Fruit fly (Drosophila melanogaster) whole organism, adult: ENCODE data around the gene ATPsynGL.

Experiments
- CG12768 ChIP-seq: fragments of 200-800 bp; sonication (Bioruptor generic); optimal IDR thresholded peaks from 2 replicates; lab custom pipeline; 2017; ENCODE audit warnings: missing biosample characterization, missing genetic modification characterization, mild to moderate bottlenecking, moderate library complexity, missing genetic modification reagents
- CG33017 ChIP-seq: fragments of 200-800 bp; sonication (Bioruptor generic); optimal IDR thresholded peaks from 2 replicates; lab custom pipeline; 2018; ENCODE audit warnings: missing biosample characterization, mild to moderate bottlenecking, missing genetic modification characterization, moderate library complexity
- CG7101 ChIP-seq: fragments of 200-800 bp; sonication (Bioruptor generic); optimal IDR thresholded peaks from 2 replicates; lab custom pipeline; 2018; ENCODE audit warnings: missing biosample characterization, mild to moderate bottlenecking, missing genetic modification characterization, moderate library complexity
- Crg-1 ChIP-seq: fragments of 200-800 bp; sonication (Bioruptor generic); optimal IDR thresholded peaks from 2 replicates; lab custom pipeline; 2016; ENCODE audit warnings: missing biosample characterization, missing genetic modification characterization
- bab1 ChIP-seq: fragments of 200-800 bp; sonication (Bioruptor generic); optimal IDR thresholded peaks from 3 replicates; lab custom pipeline; 2019; ENCODE audit warnings: missing biosample characterization, mild to moderate bottlenecking, missing genetic modification characterization, moderate library complexity
- cnc ChIP-seq, 2 experiments: fragments of >200 bp; optimal IDR thresholded peaks; 2 replicates each; lab custom pipeline; 2017
- pad ChIP-seq: fragments of 200-800 bp; sonication (Bioruptor generic); optimal IDR thresholded peaks from 3 replicates; lab custom pipeline; 2017; ENCODE audit warnings: missing biosample characterization, missing genetic modification characterization, mild to moderate bottlenecking, moderate library complexity, missing genetic modification reagents
- tj ChIP-seq: fragments of 200-800 bp; sonication (Bioruptor generic); optimal IDR thresholded peaks from 3 replicates; lab custom pipeline; 2017; ENCODE audit warnings: missing biosample characterization, mild to moderate bottlenecking, missing genetic modification characterization, moderate library complexity

DNA sequence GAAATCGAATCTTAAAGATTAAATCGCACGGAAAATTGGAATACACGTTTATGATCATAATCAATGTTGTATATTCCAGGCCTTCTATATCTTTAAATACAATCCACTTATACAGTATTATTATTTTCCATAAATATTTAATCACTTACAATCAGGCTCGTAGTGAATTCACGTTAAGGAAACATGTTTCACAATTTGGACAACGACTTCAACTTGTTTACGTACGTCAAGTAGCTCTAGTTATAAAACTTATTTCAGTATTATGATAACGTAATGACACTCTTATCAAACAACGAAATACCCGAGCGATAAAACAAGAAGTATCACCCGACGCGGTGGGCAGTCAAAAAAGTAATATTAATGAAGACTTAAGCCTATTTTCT lies 44.3 kb downstream of the ATPsynGL start:
- TF ChIP-seq Crg-1 (GFP tag; lab: Kevin White, UChicago) (no peak), cnc (optimal IDR thresholded peaks at IDR 0.05; lab: Kevin White, UChicago) (no peak), bab1 (GFP tag; lab: Kevin White, UChicago) (no peak), tj (no peak), CG33017 (tag; lab: Kevin White, UChicago) (no peak), CG7101 (no peak), CG12768 (GFP tag; lab: Kevin White, UChicago) (no peak), pad (GFP tag; lab: Kevin White, UChicago) (no peak)
